Worm (Caenorhabditis elegans) whole organism, early embryonic: ENCODE measurements around the gene F46B3.15.

Experiments used
- scrt-1 ChIP-seq: fragments of 200-800 bp; sonication (Bioruptor generic); IDR thresholded peaks from 2 replicates; pipeline ENCODE4 v1.3.6; 2022; ENCODE audit warnings: missing genetic modification characterization, missing compliant biosample characterization
- tbx-37 ChIP-seq: fragments of 200-800 bp; sonication (Bioruptor generic); conservative IDR thresholded peaks from 2 replicates; pipeline ENCODE4 v1.3.6; 2022; ENCODE audit warnings: missing genetic modification reagents, missing genetic modification characterization, missing compliant biosample characterization
- tra-4 ChIP-seq: sonication (generic microtip); optimal IDR thresholded peaks from 2 replicates; lab custom pipeline; 2017; ENCODE audit warnings: missing genetic modification characterization, missing compliant biosample characterization

DNA sequence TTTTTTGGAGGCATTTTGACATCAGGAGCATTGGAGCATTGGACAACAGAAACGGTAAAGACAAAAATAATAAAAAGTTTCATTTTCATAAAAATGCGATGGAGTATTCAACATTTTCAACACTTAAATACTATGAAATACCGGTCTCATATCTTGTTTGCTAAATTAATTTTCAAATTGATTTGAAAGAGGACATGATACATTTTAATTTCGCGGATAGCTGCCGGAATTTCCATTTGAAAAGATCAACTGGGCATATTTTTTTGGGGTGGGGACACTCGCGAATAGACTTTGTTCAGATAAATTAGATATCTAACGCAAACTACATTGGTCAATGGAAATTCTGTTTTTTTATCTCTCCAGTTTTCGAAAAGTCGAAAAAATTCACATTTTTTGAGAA lies 38.8 kb downstream of the F46B3.15 start, which contains the start of gene F26F2.10:
- TF ChIP-seq scrt-1 (GFP tag; lab: Robert Waterston, UW) (no peak), tra-4 (tag; lab: Kevin White, UChicago) (no peak), tbx-37 (no peak)
